Worm (Caenorhabditis elegans) whole organism, L1 larva: ENCODE data around the gene F15G9.1.
A peak's percentile ranks its signal among the peaks of the same experiment; 100 is the strongest.

Experiments
- C04F5.9 ChIP-seq: sonication (generic microtip); optimal IDR thresholded peaks from 2 replicates; lab custom pipeline; 2016; ENCODE audit warnings: missing genetic modification characterization, missing compliant biosample characterization
- F16B12.6 ChIP-seq: fragments of 150-350 bp; optimal IDR thresholded peaks from 2 replicates; lab custom pipeline; 2014; ENCODE audit warnings: missing biosample characterization, missing genetic modification characterization
- alr-1 ChIP-seq: fragments of 200-800 bp; sonication (Bioruptor generic); optimal IDR thresholded peaks from 2 replicates; lab custom pipeline; 2018; ENCODE audit warnings: borderline replicate concordance, mild to moderate bottlenecking, missing genetic modification characterization, missing compliant biosample characterization
- aly-2 ChIP-seq: fragments of 150-350 bp; optimal IDR thresholded peaks from 2 replicates; lab custom pipeline; 2014; ENCODE audit warnings: missing biosample characterization, missing genetic modification characterization
- ama-1 ChIP-seq: fragments of 150-350 bp; optimal IDR thresholded peaks from 2 replicates; lab custom pipeline; 2014
- blmp-1 ChIP-seq: fragments of 150-350 bp; optimal IDR thresholded peaks from 2 replicates; lab custom pipeline; 2014; ENCODE audit warnings: missing biosample characterization, missing genetic modification characterization
- ceh-63 ChIP-seq: fragments of 200-800 bp; sonication (Bioruptor generic); optimal IDR thresholded peaks from 2 replicates; lab custom pipeline; 2018; ENCODE audit warnings: mild to moderate bottlenecking, missing genetic modification characterization, missing compliant biosample characterization
- ceh-8 ChIP-seq: fragments of 200-800 bp; sonication (Bioruptor generic); optimal IDR thresholded peaks from 2 replicates; lab custom pipeline; 2018; ENCODE audit warnings: mild to moderate bottlenecking, missing genetic modification characterization, moderate library complexity, missing compliant biosample characterization
- ceh-90 ChIP-seq: sonication (generic microtip); optimal IDR thresholded peaks from 2 replicates; lab custom pipeline; 2016; ENCODE audit warnings: missing genetic modification characterization, missing compliant biosample characterization
- dpl-1 ChIP-seq, 3 experiments: fragments of 150-350 bp in 2 of 3; sonication (generic microtip) in 1 of 3; optimal IDR thresholded peaks; 2 replicates each; lab custom pipeline; 2014 to 2017; ENCODE audit warnings: missing biosample characterization in 3 of 3, missing genetic modification characterization in 3 of 3, missing genetic modification reagents in 3 of 3
- dsc-1 ChIP-seq: sonication (generic microtip); optimal IDR thresholded peaks from 2 replicates; lab custom pipeline; 2016; ENCODE audit warnings: mild to moderate bottlenecking, missing genetic modification characterization, missing compliant biosample characterization
- efl-1 ChIP-seq, 4 experiments: fragments of 150-350 bp; optimal IDR thresholded peaks in 3 of 4; peaks in 1 of 4; 1 replicate in 1 of 4; 2 replicates in 3 of 4; lab custom pipeline; 2014; ENCODE audit warnings: missing biosample characterization in 2 of 4, missing genetic modification characterization in 2 of 4, missing genetic modification reagents in 2 of 4
- egl-13 ChIP-seq: sonication (generic microtip); optimal IDR thresholded peaks from 2 replicates; lab custom pipeline; 2016; ENCODE audit warnings: missing genotype, missing genetic modification reagents, missing genetic modification characterization, missing compliant biosample characterization
- egl-27 ChIP-seq, 2 experiments: fragments of 150-350 bp in 1 of 2; sonication (generic microtip); optimal IDR thresholded peaks; 3 replicates each; lab custom pipeline; 2017 to 2018; ENCODE audit warnings: missing biosample characterization in 2 of 2, missing genetic modification characterization in 2 of 2, missing genetic modification reagents in 2 of 2
- fkh-10 ChIP-seq: sonication (generic microtip); optimal IDR thresholded peaks from 2 replicates; lab custom pipeline; 2017; ENCODE audit warnings: missing biosample characterization, missing genetic modification reagents, missing genetic modification characterization
- fkh-8 ChIP-seq: sonication (generic microtip); optimal IDR thresholded peaks from 2 replicates; lab custom pipeline; 2016; ENCODE audit warnings: mild to moderate bottlenecking, missing genetic modification characterization, missing compliant biosample characterization
- grh-1 ChIP-seq: fragments of 200-800 bp; sonication (Bioruptor generic); IDR thresholded peaks from 2 replicates; pipeline ENCODE4 v1.3.6; 2022; ENCODE audit warnings: missing genetic modification reagents, missing genetic modification characterization, missing compliant biosample characterization
- hlh-17 ChIP-seq: fragments of 200-800 bp; sonication (Bioruptor generic); optimal IDR thresholded peaks from 2 replicates; lab custom pipeline; 2018; ENCODE audit warnings: missing genetic modification characterization, mild to moderate bottlenecking, missing compliant biosample characterization, moderate library complexity, borderline replicate concordance
- hpl-2 ChIP-seq: fragments of 150-350 bp; optimal IDR thresholded peaks from 2 replicates; lab custom pipeline; 2014; ENCODE audit warnings: missing biosample characterization, missing genetic modification reagents, missing genetic modification characterization
- isw-1 ChIP-seq: fragments of 200-800 bp; sonication (Bioruptor generic); IDR thresholded peaks from 2 replicates; pipeline ENCODE4 v1.3.6; 2022; ENCODE audit warnings: missing genetic modification characterization, missing compliant biosample characterization
- jun-1 ChIP-seq: fragments of 150-350 bp; optimal IDR thresholded peaks from 2 replicates; lab custom pipeline; 2014; ENCODE audit warnings: missing biosample characterization, missing genetic modification reagents, missing genetic modification characterization
- lin-13 ChIP-seq: fragments of 150-350 bp; optimal IDR thresholded peaks from 2 replicates; lab custom pipeline; 2014; ENCODE audit warnings: missing biosample characterization, missing genetic modification reagents, missing genetic modification characterization
- lin-14 ChIP-seq: fragments of 200-800 bp; sonication (Bioruptor generic); optimal IDR thresholded peaks from 2 replicates; lab custom pipeline; 2018; ENCODE audit warnings: mild to moderate bottlenecking, missing genetic modification characterization, moderate library complexity, missing compliant biosample characterization
- lin-35 ChIP-seq, 2 experiments: fragments of 150-350 bp; optimal IDR thresholded peaks; 2 replicates each; lab custom pipeline; 2014; ENCODE audit warnings: missing biosample characterization in 2 of 2, missing genetic modification characterization in 2 of 2, missing genetic modification reagents in 2 of 2
- lir-3 ChIP-seq: sonication (generic microtip); optimal IDR thresholded peaks from 2 replicates; lab custom pipeline; 2016; ENCODE audit warnings: mild to moderate bottlenecking, missing genetic modification characterization, moderate library complexity, missing compliant biosample characterization; ENCODE audit not compliant: poor library complexity
- lsy-2 ChIP-seq, 2 experiments: fragments of 150-350 bp; optimal IDR thresholded peaks; 2 replicates each; lab custom pipeline; 2014; ENCODE audit warnings: missing biosample characterization in 2 of 2, missing genetic modification characterization in 2 of 2
- mab-9 ChIP-seq: fragments of 200-800 bp; sonication (Bioruptor generic); IDR thresholded peaks from 2 replicates; pipeline ENCODE4 v1.3.6; 2022; ENCODE audit warnings: missing genetic modification reagents, missing genetic modification characterization, missing compliant biosample characterization
- mdl-1 ChIP-seq, 2 experiments: fragments of 150-350 bp; optimal IDR thresholded peaks; 2 replicates each; lab custom pipeline; 2014 to 2017; ENCODE audit warnings: missing biosample characterization in 2 of 2, missing genetic modification characterization in 2 of 2, inconsistent platforms in 1 of 2
- nhr-11 ChIP-seq: fragments of 150-350 bp; optimal IDR thresholded peaks from 2 replicates; lab custom pipeline; 2014; ENCODE audit warnings: missing biosample characterization, missing genetic modification characterization
- nhr-19 ChIP-seq: fragments of 200-800 bp; sonication (Bioruptor generic); conservative IDR thresholded peaks from 2 replicates; pipeline ENCODE4 v1.3.6; 2022; ENCODE audit warnings: missing genetic modification characterization, missing compliant biosample characterization
- nhr-20 ChIP-seq: sonication (generic microtip); optimal IDR thresholded peaks from 2 replicates; lab custom pipeline; 2016; ENCODE audit warnings: mild to moderate bottlenecking, missing genetic modification characterization, missing compliant biosample characterization
- nhr-28 ChIP-seq: fragments of 150-350 bp; optimal IDR thresholded peaks from 2 replicates; lab custom pipeline; 2014; ENCODE audit warnings: missing biosample characterization, missing genetic modification characterization
- nhr-71 ChIP-seq: sonication (generic microtip); optimal IDR thresholded peaks from 2 replicates; lab custom pipeline; 2016; ENCODE audit warnings: mild to moderate bottlenecking, missing genetic modification characterization, moderate library complexity, missing compliant biosample characterization
- nhr-76 ChIP-seq: sonication (generic microtip); optimal IDR thresholded peaks from 2 replicates; lab custom pipeline; 2017; ENCODE audit warnings: missing biosample characterization, missing genetic modification characterization
- nhr-77 ChIP-seq: fragments of 150-350 bp; optimal IDR thresholded peaks from 2 replicates; lab custom pipeline; 2014; ENCODE audit warnings: missing biosample characterization, missing genetic modification characterization
- nhr-85 ChIP-seq: sonication (generic microtip); peaks from one replicate; lab custom pipeline; 2016; ENCODE audit warnings: missing genetic modification characterization, inconsistent platforms, missing compliant biosample characterization
- pqm-1 ChIP-seq: sonication (generic microtip); optimal IDR thresholded peaks from 3 replicates; lab custom pipeline; 2017; ENCODE audit warnings: missing biosample characterization, missing genetic modification characterization
- rnt-1 ChIP-seq: sonication (generic microtip); optimal IDR thresholded peaks from 2 replicates; lab custom pipeline; 2016; ENCODE audit warnings: mild to moderate bottlenecking, missing genetic modification characterization, moderate library complexity, missing compliant biosample characterization
- snu-23 ChIP-seq: sonication (generic microtip); optimal IDR thresholded peaks from 2 replicates; lab custom pipeline; 2016; ENCODE audit warnings: missing genetic modification characterization, missing compliant biosample characterization
- sox-4 ChIP-seq: sonication (generic microtip); optimal IDR thresholded peaks from 2 replicates; lab custom pipeline; 2016; ENCODE audit warnings: missing genetic modification characterization, missing compliant biosample characterization
- swsn-7 ChIP-seq: sonication (generic microtip); optimal IDR thresholded peaks from 2 replicates; lab custom pipeline; 2016; ENCODE audit warnings: missing genetic modification characterization, missing compliant biosample characterization
- tbx-2 ChIP-seq: sonication (generic microtip); optimal IDR thresholded peaks from 2 replicates; lab custom pipeline; 2016; ENCODE audit warnings: missing genetic modification characterization, missing compliant biosample characterization
- unc-130 ChIP-seq: fragments of 150-350 bp; optimal IDR thresholded peaks from 2 replicates; lab custom pipeline; 2017; ENCODE audit warnings: missing biosample characterization, missing genetic modification characterization, inconsistent platforms
- unc-30 ChIP-seq: sonication (generic microtip); optimal IDR thresholded peaks from 2 replicates; lab custom pipeline; 2017; ENCODE audit warnings: missing biosample characterization, missing genetic modification characterization
- unc-62 ChIP-seq: fragments of 150-350 bp; optimal IDR thresholded peaks from 2 replicates; lab custom pipeline; 2014; ENCODE audit warnings: missing biosample characterization, missing genetic modification reagents, missing genetic modification characterization
- unc-86 ChIP-seq: sonication (generic microtip); optimal IDR thresholded peaks from 2 replicates; lab custom pipeline; 2016; ENCODE audit warnings: missing genetic modification characterization, missing compliant biosample characterization
- unc-98 ChIP-seq: fragments of 200-800 bp; sonication (Bioruptor generic); IDR thresholded peaks from 2 replicates; pipeline ENCODE4 v1.3.6; 2022; ENCODE audit warnings: missing genetic modification characterization, missing compliant biosample characterization
- vab-15 ChIP-seq: sonication (generic microtip); optimal IDR thresholded peaks from 2 replicates; lab custom pipeline; 2017; ENCODE audit warnings: missing genotype, mild to moderate bottlenecking, missing genetic modification characterization, missing compliant biosample characterization
- xbp-1 ChIP-seq: sonication (generic microtip); optimal IDR thresholded peaks from 2 replicates; lab custom pipeline; 2016; ENCODE audit warnings: missing genetic modification characterization, missing compliant biosample characterization
- zip-4 ChIP-seq: fragments of 200-800 bp; sonication (Bioruptor generic); optimal IDR thresholded peaks from 2 replicates; lab custom pipeline; 2018; ENCODE audit warnings: mild to moderate bottlenecking, missing genetic modification characterization, moderate library complexity, missing compliant biosample characterization

F15G9.1 gene

DNA sequence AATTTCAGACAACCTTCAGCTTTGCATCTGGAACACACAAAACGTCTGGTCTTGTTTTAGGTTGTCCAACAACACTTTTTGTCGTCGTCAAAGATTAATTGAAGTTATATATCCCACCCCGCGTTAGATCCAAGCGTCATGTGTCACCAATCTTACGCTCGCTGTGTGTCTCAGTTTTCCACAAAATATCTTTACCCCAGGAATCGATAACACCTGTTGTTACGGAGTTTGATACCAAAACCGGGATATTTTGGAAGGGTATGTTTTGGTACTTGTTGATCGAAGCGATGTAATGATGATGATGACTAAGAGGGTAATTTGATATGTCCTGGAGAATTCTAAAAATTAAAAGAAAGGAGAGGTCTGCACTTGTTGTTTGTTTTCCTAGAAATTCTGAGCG is 29.3 kb downstream of the F15G9.1 start:
- TF ChIP-seq efl-1 (optimal IDR thresholded peaks at IDR 0.05; lab: Kevin White, UChicago) = no peak
- peak in 1 of 2 experiments; percentile 79 for TF ChIP-seq efl-1 (GFP tag; optimal IDR thresholded peaks at IDR 0.05 in 1 of 2; lab: Kevin White, UChicago)
- peak; percentile 77 for TF ChIP-seq dsc-1 (tag; lab: Kevin White, UChicago)
- TF ChIP-seq nhr-77 (tag; lab: Kevin White, UChicago) = no peak
- peak; percentile 17 for TF ChIP-seq nhr-71 (tag; lab: Kevin White, UChicago)
- no peak for TF ChIP-seq ama-1 (lab: Kevin White, UChicago)
- TF ChIP-seq nhr-20 (tag; lab: Kevin White, UChicago) = no peak
- no peak for TF ChIP-seq nhr-11 (tag; lab: Kevin White, UChicago)
- TF ChIP-seq mdl-1 (tag; optimal IDR thresholded peaks at IDR 0.05; lab: Kevin White, UChicago) = no peak
- peak; percentile 45 for TF ChIP-seq rnt-1
- TF ChIP-seq, all 84 proteins: peak for 4

ce11 chrX:9737730-9738129 is 31.5 kb downstream of the F15G9.1 start, which contains the start of gene F15G9.5:
Gene F15G9.5, minus strand, starts transcription at chrX:9737888.
- TF ChIP-seq unc-30 (tag; lab: Kevin White, UChicago) (no peak), vab-15 (no peak), blmp-1 (no peak), unc-86 (tag; lab: Kevin White, UChicago) (peak; percentile 30), efl-1 (optimal IDR thresholded peaks at IDR 0.05; lab: Kevin White, UChicago) (no peak), efl-1 (GFP tag; optimal IDR thresholded peaks at IDR 0.05 in 1 of 2; lab: Kevin White, UChicago) (no peak), nhr-77 (tag; lab: Kevin White, UChicago) (no peak), pqm-1 (tag; lab: Kevin White, UChicago) (no peak), lin-13 (GFP tag; lab: Kevin White, UChicago) (no peak), hpl-2 (no peak), snu-23 (GFP tag; lab: Kevin White, UChicago) (peak; percentile 19), fkh-8 (tag; lab: Kevin White, UChicago) (peak; percentile 57), ceh-90 (tag; lab: Kevin White, UChicago) (no peak), nhr-28 (tag; lab: Kevin White, UChicago) (no peak), ceh-8 (GFP tag; lab: Kevin White, UChicago) (no peak), egl-13 (tag; lab: Kevin White, UChicago) (no peak), nhr-20 (tag; lab: Kevin White, UChicago) (no peak), fkh-10 (GFP tag; lab: Kevin White, UChicago) (peak; percentile 36), lin-35 (GFP tag; optimal IDR thresholded peaks at IDR 0.05; lab: Kevin White, UChicago) (no peak), sox-4 (tag; lab: Kevin White, UChicago) (no peak), isw-1 (no peak), nhr-76 (no peak), C04F5.9 (tag; lab: Kevin White, UChicago) (no peak), lin-14 (GFP tag; lab: Kevin White, UChicago) (peak; percentile 71), dpl-1 (GFP tag; optimal IDR thresholded peaks at IDR 0.05; lab: Kevin White, UChicago) (no peak), grh-1 (GFP tag; lab: Robert Waterston, UW) (no peak), nhr-19 (GFP tag; lab: Robert Waterston, UW) (0 out of 2 replicates have a peak, but pooled peaks have one; percentile 9), F16B12.6 (tag; lab: Kevin White, UChicago) (no peak), mab-9 (GFP tag; lab: Robert Waterston, UW) (no peak), unc-130 (no peak), nhr-71 (tag; lab: Kevin White, UChicago) (peak; percentile 17), egl-27 (tag; optimal IDR thresholded peaks at IDR 0.05; lab: Kevin White, UChicago) (no peak), lir-3 (no peak), alr-1 (tag; lab: Kevin White, UChicago) (no peak), rnt-1 (peak; percentile 49), unc-62 (no peak), tbx-2 (tag; lab: Kevin White, UChicago) (peak; percentile 40), jun-1 (tag; lab: Kevin White, UChicago) (no peak), dsc-1 (tag; lab: Kevin White, UChicago) (peak; percentile 28), zip-4 (GFP tag; lab: Kevin White, UChicago) (no peak), unc-98 (GFP tag; lab: Robert Waterston, UW) (no peak), hlh-17 (GFP tag; lab: Kevin White, UChicago) (no peak), ceh-63 (GFP tag; lab: Kevin White, UChicago) (no peak), xbp-1 (tag; lab: Kevin White, UChicago) (no peak), nhr-85 (no peak), aly-2 (no peak), lsy-2 (tag; optimal IDR thresholded peaks at IDR 0.05; lab: Kevin White, UChicago) (no peak), swsn-7 (tag; lab: Kevin White, UChicago) (peak; percentile 20)
